Fruit fly (Drosophila melanogaster) whole organism, prepupa: Measurements from ENCODE around the gene udt.
A peak's percentile ranks its signal among the peaks of the same experiment; 100 is the strongest.

Experiments
- Blimp-1 ChIP-seq: fragments of 200-800 bp; sonication (Bioruptor generic); optimal IDR thresholded peaks from 3 replicates; lab custom pipeline; 2017; ENCODE audit warnings: missing biosample characterization, missing genetic modification characterization, mild to moderate bottlenecking, moderate library complexity, missing genetic modification reagents
- CG10631 ChIP-seq: fragments of 200-800 bp; sonication (Bioruptor generic); optimal IDR thresholded peaks from 2 replicates; lab custom pipeline; 2016; ENCODE audit warnings: missing biosample characterization, missing genetic modification characterization
- CG11762 ChIP-seq: fragments of 200-800 bp; sonication (Bioruptor generic); optimal IDR thresholded peaks from 3 replicates; lab custom pipeline; 2016; ENCODE audit warnings: missing biosample characterization, missing genetic modification characterization; ENCODE audit not compliant: insufficient read depth
- CG15336 ChIP-seq: fragments of 200-800 bp; sonication (Bioruptor generic); IDR thresholded peaks from 2 replicates; pipeline ENCODE4 v1.3.6; 2022; ENCODE audit warnings: missing biosample characterization, missing genetic modification characterization
- CG1621 ChIP-seq: fragments of 200-800 bp; sonication (Bioruptor generic); optimal IDR thresholded peaks from 3 replicates; lab custom pipeline; 2018; ENCODE audit warnings: missing biosample characterization, mild to moderate bottlenecking, missing genetic modification characterization
- CG31627 ChIP-seq: fragments of 200-800 bp; sonication (Bioruptor generic); optimal IDR thresholded peaks from 3 replicates; lab custom pipeline; 2016; ENCODE audit warnings: missing biosample characterization, missing genetic modification characterization
- CG34406 ChIP-seq: fragments of 200-800 bp; sonication (Bioruptor generic); optimal IDR thresholded peaks from 3 replicates; lab custom pipeline; 2016; ENCODE audit warnings: missing biosample characterization, missing genetic modification characterization
- CG3919 ChIP-seq: fragments of 200-800 bp; sonication (Bioruptor generic); optimal IDR thresholded peaks from 3 replicates; lab custom pipeline; 2016; ENCODE audit warnings: missing biosample characterization, missing genetic modification characterization
- CG4318 ChIP-seq: fragments of 200-800 bp; sonication (Bioruptor generic); optimal IDR thresholded peaks from 3 replicates; lab custom pipeline; 2017; ENCODE audit warnings: missing biosample characterization, mild to moderate bottlenecking, missing genetic modification characterization
- CG6163 ChIP-seq: fragments of 200-800 bp; sonication (Bioruptor generic); IDR thresholded peaks from 3 replicates; pipeline ENCODE4 v1.3.6; 2022; ENCODE audit warnings: missing biosample characterization, missing genetic modification characterization
- CG6276 ChIP-seq: fragments of 200-800 bp; sonication (Bioruptor generic); optimal IDR thresholded peaks from 2 replicates; lab custom pipeline; 2017; ENCODE audit warnings: missing biosample characterization, mild to moderate bottlenecking, missing genetic modification characterization
- CG6792 ChIP-seq: fragments of 200-800 bp; sonication (Bioruptor generic); optimal IDR thresholded peaks from 3 replicates; lab custom pipeline; 2016; ENCODE audit warnings: missing biosample characterization, missing genetic modification characterization
- CG6808 ChIP-seq: fragments of 200-800 bp; sonication (Bioruptor generic); optimal IDR thresholded peaks from 3 replicates; lab custom pipeline; 2017; ENCODE audit warnings: missing biosample characterization, missing genetic modification characterization, mild to moderate bottlenecking, moderate library complexity, missing genetic modification reagents
- CG7368 ChIP-seq: fragments of 200-800 bp; sonication (Bioruptor generic); optimal IDR thresholded peaks from 3 replicates; lab custom pipeline; 2016; ENCODE audit warnings: missing biosample characterization, missing genetic modification characterization
- CG8119 ChIP-seq: fragments of 200-800 bp; sonication (Bioruptor generic); IDR thresholded peaks from 3 replicates; pipeline ENCODE4 v1.3.6; 2022; ENCODE audit warnings: missing biosample characterization, missing genetic modification characterization
- CG8632 ChIP-seq: fragments of 200-800 bp; sonication (Bioruptor generic); optimal IDR thresholded peaks from 3 replicates; lab custom pipeline; 2016; ENCODE audit warnings: missing biosample characterization, missing genetic modification characterization
- CG9139 ChIP-seq: fragments of 200-800 bp; sonication (Bioruptor generic); optimal IDR thresholded peaks from 3 replicates; lab custom pipeline; 2017; ENCODE audit warnings: missing biosample characterization, mild to moderate bottlenecking, missing genetic modification characterization
- Eip75B ChIP-seq: fragments of 200-800 bp; sonication (Bioruptor generic); optimal IDR thresholded peaks from 3 replicates; lab custom pipeline; 2016; ENCODE audit warnings: missing biosample characterization, missing genetic modification characterization
- Eip78C ChIP-seq: fragments of 200-800 bp; sonication (Bioruptor generic); peaks from one replicate; lab custom pipeline; 2016; ENCODE audit warnings: missing biosample characterization, missing genetic modification characterization
- Eip93F ChIP-seq: fragments of 200-800 bp; sonication (Bioruptor generic); optimal IDR thresholded peaks from 2 replicates; lab custom pipeline; 2016; ENCODE audit warnings: missing biosample characterization, mild to moderate bottlenecking, missing genetic modification characterization
- Ets21C ChIP-seq: fragments of 200-800 bp; sonication (Bioruptor generic); optimal IDR thresholded peaks from 3 replicates; lab custom pipeline; 2016; ENCODE audit warnings: missing biosample characterization, missing genetic modification characterization
- Gug ChIP-seq: fragments of 200-800 bp; sonication (Bioruptor generic); IDR thresholded peaks from 2 replicates; pipeline ENCODE4 v1.3.6; 2022; ENCODE audit warnings: missing biosample characterization, missing genetic modification characterization
- Hr38 ChIP-seq: sonication (Bioruptor generic); optimal IDR thresholded peaks from 2 replicates; lab custom pipeline; 2016; ENCODE audit warnings: missing biosample characterization, missing genetic modification characterization
- Hr39 ChIP-seq: fragments of 200-800 bp; sonication (Bioruptor generic); optimal IDR thresholded peaks from 2 replicates; lab custom pipeline; 2016; ENCODE audit warnings: missing biosample characterization, missing genetic modification characterization
- Hr4 ChIP-seq: fragments of 200-800 bp; sonication (Bioruptor generic); optimal IDR thresholded peaks from 3 replicates; lab custom pipeline; 2016; ENCODE audit warnings: missing biosample characterization, missing genetic modification characterization
- Met ChIP-seq: fragments of 200-800 bp; sonication (Bioruptor generic); optimal IDR thresholded peaks from 3 replicates; lab custom pipeline; 2016; ENCODE audit warnings: missing biosample characterization, missing genetic modification characterization
- OdsH ChIP-seq: fragments of 200-800 bp; sonication (Bioruptor generic); optimal IDR thresholded peaks from 3 replicates; lab custom pipeline; 2016; ENCODE audit warnings: missing biosample characterization, missing genetic modification characterization
- Sox102F ChIP-seq: fragments of 200-800 bp; sonication (Bioruptor generic); optimal IDR thresholded peaks from 2 replicates; lab custom pipeline; 2016; ENCODE audit warnings: missing biosample characterization, mild to moderate bottlenecking, missing genetic modification characterization
- Sox15 ChIP-seq: fragments of 200-800 bp; sonication (Bioruptor generic); optimal IDR thresholded peaks from 3 replicates; lab custom pipeline; 2016; ENCODE audit warnings: missing biosample characterization, missing genetic modification characterization
- achi ChIP-seq: fragments of 200-800 bp; sonication (Bioruptor generic); optimal IDR thresholded peaks from 3 replicates; lab custom pipeline; 2016; ENCODE audit warnings: missing biosample characterization, missing genetic modification characterization
- acj6 ChIP-seq: fragments of 200-800 bp; sonication (Bioruptor generic); optimal IDR thresholded peaks from 3 replicates; lab custom pipeline; 2016; ENCODE audit warnings: missing biosample characterization, missing genetic modification characterization
- cyc ChIP-seq: fragments of 200-800 bp; sonication (Bioruptor generic); optimal IDR thresholded peaks from 3 replicates; lab custom pipeline; 2016; ENCODE audit warnings: missing biosample characterization, missing genetic modification characterization
- dac ChIP-seq: fragments of 200-800 bp; sonication (Bioruptor generic); optimal IDR thresholded peaks from 2 replicates; lab custom pipeline; 2017; ENCODE audit warnings: missing biosample characterization, mild to moderate bottlenecking, missing genetic modification characterization
- esn ChIP-seq: fragments of 200-800 bp; sonication (Bioruptor generic); optimal IDR thresholded peaks from 2 replicates; lab custom pipeline; 2016; ENCODE audit warnings: missing biosample characterization, mild to moderate bottlenecking, missing genetic modification characterization, moderate library complexity
- fd59A ChIP-seq: fragments of 200-800 bp; sonication (Bioruptor generic); optimal IDR thresholded peaks from 2 replicates; lab custom pipeline; 2017; ENCODE audit warnings: missing biosample characterization, mild to moderate bottlenecking, missing genetic modification characterization, missing genetic modification reagents
- fd85E ChIP-seq: fragments of 200-800 bp; sonication (Bioruptor generic); optimal IDR thresholded peaks from 3 replicates; lab custom pipeline; 2016; ENCODE audit warnings: missing biosample characterization, missing genetic modification characterization
- fkh ChIP-seq: fragments of 200-800 bp; sonication (Bioruptor generic); optimal IDR thresholded peaks from 3 replicates; lab custom pipeline; 2017; ENCODE audit warnings: missing biosample characterization, mild to moderate bottlenecking, missing genetic modification characterization, moderate library complexity
- lz ChIP-seq: fragments of 200-800 bp; sonication (Bioruptor generic); optimal IDR thresholded peaks from 3 replicates; lab custom pipeline; 2016; ENCODE audit warnings: missing biosample characterization, missing genetic modification characterization
- net ChIP-seq: fragments of 200-800 bp; sonication (Bioruptor generic); optimal IDR thresholded peaks from 3 replicates; lab custom pipeline; 2016; ENCODE audit warnings: missing biosample characterization, missing genetic modification characterization
- pdm3 ChIP-seq: fragments of 200-800 bp; sonication (Bioruptor generic); optimal IDR thresholded peaks from 3 replicates; lab custom pipeline; 2016; ENCODE audit warnings: missing biosample characterization, missing genetic modification characterization
- svp ChIP-seq: fragments of 200-800 bp; sonication (Bioruptor generic); peaks from one replicate; lab custom pipeline; 2016; ENCODE audit warnings: missing biosample characterization, missing genetic modification characterization
- topi ChIP-seq: fragments of 200-800 bp; sonication (Bioruptor generic); optimal IDR thresholded peaks from 3 replicates; lab custom pipeline; 2016; ENCODE audit warnings: missing biosample characterization, missing genetic modification characterization

The udt gene

dm6 chr3R:23791491-23791890 lies 28.4 kb upstream of the udt start (continued):
- TF ChIP-seq CG15336 (GFP tag; lab: Robert Waterston, UW), result peak; percentile 46; the same call in 1 of the 2 replicates
- TF ChIP-seq CG6163 (GFP tag; lab: Robert Waterston, UW), result peak; percentile 66; the same call in 2 of the 3 replicates
- TF ChIP-seq cyc, result no peak
- TF ChIP-seq CG8632 (GFP tag; lab: Kevin White, UChicago), result no peak
- peak; percentile 15 for TF ChIP-seq CG6792 (GFP tag; lab: Kevin White, UChicago)

dm6 chr3R:23790483-23791175 lies 27.6 kb upstream of the udt start:
- TF ChIP-seq pdm3 (GFP tag; lab: Kevin White, UChicago) (no peak), fkh (GFP tag; lab: Kevin White, UChicago) (peak; percentile 57), CG34406 (GFP tag; lab: Kevin White, UChicago) (peak; percentile 5), esn (GFP tag; lab: Kevin White, UChicago) (peak; percentile 15), Eip78C (GFP tag; lab: Kevin White, UChicago) (peak; percentile 56), Gug (GFP tag; lab: Robert Waterston, UW) (no peak), Hr38 (no peak), Eip75B (GFP tag; lab: Kevin White, UChicago) (no peak), cyc (peak; percentile 23), lz (GFP tag; lab: Kevin White, UChicago) (peak; percentile 7), svp (peak; percentile 98), CG6276 (GFP tag; lab: Kevin White, UChicago) (no peak), Eip93F (GFP tag; lab: Kevin White, UChicago) (no peak), CG31627 (GFP tag; lab: Kevin White, UChicago) (peak; percentile 9), topi (GFP tag; lab: Kevin White, UChicago) (peak; percentile 10), CG4318 (GFP tag; lab: Kevin White, UChicago) (no peak), CG9139 (GFP tag; lab: Kevin White, UChicago) (no peak), Hr4 (no peak), Met (GFP tag; lab: Kevin White, UChicago) (no peak)

dm6 chr3R:23789584-23789983 lies 26.5 kb upstream of the udt start:
- TF ChIP-seq CG11762 (no peak), CG8632 (GFP tag; lab: Kevin White, UChicago) (no peak), svp (peak; percentile 99), CG6276 (GFP tag; lab: Kevin White, UChicago) (no peak), acj6 (GFP tag; lab: Kevin White, UChicago) (no peak), lz (GFP tag; lab: Kevin White, UChicago) (no peak)

- peak; percentile 70 for TF ChIP-seq CG1621
- TF ChIP-seq CG6808 (GFP tag; lab: Kevin White, UChicago), result peak; percentile 71
- TF ChIP-seq CG10631 (GFP tag; lab: Kevin White, UChicago), result peak; percentile 80
- peak; percentile 71; the same call in 1 of the 2 replicates for TF ChIP-seq CG15336 (GFP tag; lab: Robert Waterston, UW)
- peak; percentile 29 for TF ChIP-seq CG7368 (GFP tag; lab: Kevin White, UChicago)
- no peak for TF ChIP-seq fkh (GFP tag; lab: Kevin White, UChicago)
- peak; percentile 60 for TF ChIP-seq Hr39
- TF ChIP-seq Sox102F (GFP tag; lab: Kevin White, UChicago), result peak; percentile 53
- peak; percentile 68 for TF ChIP-seq pdm3 (GFP tag; lab: Kevin White, UChicago)
- peak; percentile 63 for TF ChIP-seq CG34406 (GFP tag; lab: Kevin White, UChicago)
- TF ChIP-seq achi (GFP tag; lab: Kevin White, UChicago), result peak; percentile 56
- peak; percentile 40 for TF ChIP-seq CG9139 (GFP tag; lab: Kevin White, UChicago)
- TF ChIP-seq Sox15 (GFP tag; lab: Kevin White, UChicago), result peak; percentile 46
- TF ChIP-seq fd85E (GFP tag; lab: Kevin White, UChicago), result no peak
- TF ChIP-seq Blimp-1, result no peak
- TF ChIP-seq lz (GFP tag; lab: Kevin White, UChicago), result peak; percentile 51
- TF ChIP-seq Eip78C (GFP tag; lab: Kevin White, UChicago), result peak; percentile 93
- peak; percentile 69 for TF ChIP-seq net (GFP tag; lab: Kevin White, UChicago)
- TF ChIP-seq OdsH (GFP tag; lab: Kevin White, UChicago), result peak; percentile 76
- peak; percentile 28 for TF ChIP-seq Ets21C (GFP tag; lab: Kevin White, UChicago)
- peak; percentile 47 for TF ChIP-seq cyc
- peak; percentile 63 for TF ChIP-seq CG6792 (GFP tag; lab: Kevin White, UChicago)
- peak; percentile 70 for TF ChIP-seq CG3919 (GFP tag; lab: Kevin White, UChicago)
- peak; percentile 67 for TF ChIP-seq fd59A (GFP tag; lab: Kevin White, UChicago)
- TF ChIP-seq dac (GFP tag; lab: Kevin White, UChicago), result peak; percentile 61
- peak; percentile 67 for TF ChIP-seq CG11762
- peak; percentile 94 for TF ChIP-seq svp
- peak; percentile 73 for TF ChIP-seq esn (GFP tag; lab: Kevin White, UChicago)
- peak; percentile 79 for TF ChIP-seq CG8119 (GFP tag; lab: Robert Waterston, UW)
Measured at dm6 chr3R:23788406-23789021, 25.5 kb upstream of the udt start.
